Fruit fly (Drosophila melanogaster) whole organism, embryonic: ENCODE data around the gene SIDL.
A peak's percentile ranks its signal among the peaks of the same experiment; 100 is the strongest.

Source experiments
- Abd-B ChIP-seq: fragments of 200-800 bp; sonication (Bioruptor generic); optimal IDR thresholded peaks from 2 replicates; lab custom pipeline; 2018; ENCODE audit warnings: missing biosample characterization, mild to moderate bottlenecking, missing genetic modification characterization, moderate library complexity
- CG8924 ChIP-seq: fragments of 200-800 bp; optimal IDR thresholded peaks from 3 replicates; lab custom pipeline; 2019; ENCODE audit warnings: missing biosample characterization, mild to moderate bottlenecking, missing genetic modification characterization, moderate library complexity
- Lpt ChIP-seq: fragments of >200 bp; optimal IDR thresholded peaks from 2 replicates; lab custom pipeline; 2018; ENCODE audit warnings: missing biosample characterization, missing genetic modification characterization
- Poxn ChIP-seq: fragments of 200-800 bp; sonication (Bioruptor generic); IDR thresholded peaks from 2 replicates; pipeline ENCODE4 v1.3.6; 2022; ENCODE audit warnings: missing biosample characterization, missing genetic modification characterization
- Ssrp ChIP-seq: fragments of 200-800 bp; sonication (Bioruptor generic); optimal IDR thresholded peaks from 2 replicates; lab custom pipeline; 2018; ENCODE audit warnings: missing biosample characterization, mild to moderate bottlenecking, missing genetic modification characterization, moderate library complexity
- cas ChIP-seq: fragments of 200-800 bp; sonication (Bioruptor generic); IDR thresholded peaks from 2 replicates; pipeline ENCODE4 v1.3.6; 2022; ENCODE audit warnings: missing biosample characterization, missing genetic modification characterization
- dan ChIP-seq: fragments of 200-800 bp; sonication (Bioruptor generic); IDR thresholded peaks from 2 replicates; pipeline ENCODE4 v1.3.6; 2022; ENCODE audit warnings: missing biosample characterization, missing genetic modification characterization
- gem ChIP-seq: fragments of 200-800 bp; sonication (Bioruptor generic); optimal IDR thresholded peaks from 2 replicates; lab custom pipeline; 2019; ENCODE audit warnings: missing biosample characterization, mild to moderate bottlenecking, missing genetic modification characterization, moderate library complexity
- pb ChIP-seq: fragments of 200-800 bp; sonication (Bioruptor generic); optimal IDR thresholded peaks from 3 replicates; lab custom pipeline; 2016; ENCODE audit warnings: missing biosample characterization, missing genetic modification characterization
- pum ChIP-seq: fragments of 200-800 bp; sonication (Bioruptor generic); optimal IDR thresholded peaks from 2 replicates; lab custom pipeline; 2016; ENCODE audit warnings: missing biosample characterization, missing genetic modification characterization
- tin ChIP-seq: fragments of 200-800 bp; sonication (Bioruptor generic); optimal IDR thresholded peaks from 3 replicates; lab custom pipeline; 2016; ENCODE audit warnings: missing biosample characterization, missing genetic modification characterization
- vnd ChIP-seq: fragments of 200-800 bp; sonication (Bioruptor generic); IDR thresholded peaks from 3 replicates; pipeline ENCODE4 v1.3.6; 2022; ENCODE audit warnings: missing biosample characterization, missing genetic modification characterization; ENCODE audit not compliant: partially characterized antibody

DNA sequence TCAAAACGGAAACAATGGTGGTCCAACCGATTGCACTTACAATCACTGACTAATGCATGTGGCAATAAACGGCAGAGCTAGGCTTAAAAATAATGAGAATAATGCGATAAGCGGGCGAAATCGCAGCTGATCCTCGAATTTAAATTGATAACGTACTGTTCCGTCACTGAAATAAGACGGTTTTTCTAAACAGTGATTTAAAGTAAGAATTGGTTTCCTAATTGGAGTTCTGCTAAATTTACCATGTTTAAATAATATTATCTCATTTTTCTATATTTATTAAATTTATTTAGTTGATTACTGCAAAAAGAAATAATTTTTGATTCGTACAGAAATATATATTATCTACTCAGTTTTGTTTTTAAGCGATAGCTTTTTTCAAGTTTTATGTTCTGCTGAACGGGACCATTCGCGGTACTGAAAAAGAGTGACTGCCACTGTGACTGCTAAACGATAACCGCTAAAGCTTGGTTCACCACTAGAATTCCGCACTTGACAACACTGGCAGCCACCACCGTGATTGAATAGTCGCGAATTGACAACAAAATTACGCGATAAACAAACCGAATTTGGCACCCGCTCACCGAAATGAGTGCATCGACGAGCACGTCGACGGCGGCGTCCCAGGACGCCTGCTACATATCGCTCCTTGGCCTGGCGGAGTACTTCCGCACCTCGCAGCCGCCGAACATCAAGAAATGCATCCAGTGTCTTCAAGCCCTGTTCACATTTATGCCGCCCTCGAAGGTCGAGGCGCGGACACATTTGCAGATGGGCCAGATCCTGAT, 9.8 kb downstream of the SIDL start, which contains the start of the genes Spn88Eb and Mau2:
- TF ChIP-seq pb (GFP tag; lab: Kevin White, UChicago) (no peak), Abd-B (GFP tag; lab: Kevin White, UChicago) (peak; percentile 63), dan (GFP tag; lab: Robert Waterston, UW) (no peak), Ssrp (tag; lab: Kevin White, UChicago) (peak; percentile 31), Poxn (GFP tag; lab: Robert Waterston, UW) (no peak), cas (GFP tag; lab: Robert Waterston, UW) (peak; percentile 47; the same call in 1 of the 2 replicates), gem (tag; lab: Kevin White, UChicago) (no peak), pum (GFP tag; lab: Kevin White, UChicago) (peak; percentile 47), CG8924 (tag; lab: Kevin White, UChicago) (peak; percentile 46), Lpt (no peak), vnd (GFP tag; lab: Robert Waterston, UW) (peak; percentile 69; the same call in 2 of the 3 replicates), tin (GFP tag; lab: Kevin White, UChicago) (peak; percentile 69)
